Fruit fly (Drosophila melanogaster) Kc167 (cell line): ENCODE results near the gene RpL7-like.

Source experiments
- Myc ChIP-seq: fragments of >200 bp; optimal IDR thresholded peaks from 2 replicates; lab custom pipeline; 2017; ENCODE audit warnings: missing external identifiers
- h ChIP-seq: fragments of >200 bp; optimal IDR thresholded peaks from 3 replicates; lab custom pipeline; 2018; ENCODE audit warnings: missing external identifiers
- insv ChIP-seq: fragments of >200 bp; optimal IDR thresholded peaks from 3 replicates; lab custom pipeline; 2018; ENCODE audit warnings: missing external identifiers

DNA sequence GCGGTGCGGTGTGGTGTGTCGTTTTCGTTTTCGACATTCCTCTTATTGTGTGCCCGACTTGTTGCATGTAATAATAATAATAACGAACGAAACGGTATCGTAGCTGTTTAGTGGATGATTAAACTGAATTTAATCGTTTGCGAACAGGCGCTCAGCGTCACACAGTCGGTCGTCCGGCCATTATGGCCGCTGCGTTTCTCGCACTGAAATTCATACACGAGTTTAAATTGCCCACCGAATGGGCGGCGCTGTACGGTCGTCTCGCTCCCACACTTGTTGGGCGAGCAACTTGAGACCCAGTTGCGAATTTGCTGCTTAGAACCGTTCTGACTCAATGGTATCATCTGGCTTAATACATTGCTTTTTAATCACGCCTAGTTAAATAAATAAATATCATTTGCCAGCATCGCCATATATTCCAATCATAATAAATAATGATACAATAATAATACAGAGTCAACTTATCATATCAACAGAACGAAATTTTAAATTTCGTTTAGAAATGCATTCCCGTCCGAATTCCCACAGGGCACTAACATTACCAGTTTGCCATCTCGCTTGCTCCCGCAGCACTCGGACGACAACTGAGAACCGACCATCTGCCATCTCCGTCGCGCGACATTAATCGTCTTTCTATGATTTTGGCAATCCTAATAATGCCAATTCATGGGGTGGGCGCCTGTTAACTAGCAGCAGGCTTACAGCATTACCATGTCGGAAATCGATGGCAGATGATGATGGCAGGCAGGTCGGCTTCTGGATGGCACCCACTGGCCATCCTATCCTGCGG is 45.1 kb upstream of the RpL7-like start:
- no peak for TF ChIP-seq Myc (lab: Kevin White, UChicago)
- no peak for TF ChIP-seq h (lab: Kevin White, UChicago)
- no peak for TF ChIP-seq insv
